Worm (Caenorhabditis elegans) whole organism, L4 larva: Measurements from ENCODE around the gene Y17G9B.11.
A peak's percentile ranks its signal among the peaks of the same experiment; 100 is the strongest.

Experiments
- D1046.2 ChIP-seq: fragments of 200-800 bp; sonication (Bioruptor generic); IDR thresholded peaks from 2 replicates; pipeline ENCODE4 v1.3.6; 2022; ENCODE audit warnings: missing genetic modification characterization, missing compliant biosample characterization
- F37D6.2 ChIP-seq: sonication (generic microtip); optimal IDR thresholded peaks from 2 replicates; lab custom pipeline; 2016; ENCODE audit warnings: mild to moderate bottlenecking, missing genetic modification characterization, missing compliant biosample characterization
- F49E8.2 ChIP-seq: sonication (generic microtip); optimal IDR thresholded peaks from 2 replicates; lab custom pipeline; 2016; ENCODE audit warnings: missing compliant biosample characterization, mild to moderate bottlenecking, missing genetic modification characterization, borderline replicate concordance
- R02D3.7 ChIP-seq: fragments of 150-350 bp; sonication (generic microtip); optimal IDR thresholded peaks from 3 replicates; lab custom pipeline; 2014; ENCODE audit warnings: missing biosample characterization, missing genetic modification characterization
- T20F7.1 ChIP-seq: fragments of 200-800 bp; sonication (Bioruptor generic); optimal IDR thresholded peaks from 2 replicates; lab custom pipeline; 2018; ENCODE audit warnings: mild to moderate bottlenecking, missing genetic modification characterization, missing compliant biosample characterization
- attf-4 ChIP-seq: sonication (generic microtip); optimal IDR thresholded peaks from 3 replicates; lab custom pipeline; 2017; ENCODE audit warnings: missing biosample characterization, missing genetic modification characterization
- ceh-20 ChIP-seq: fragments of 200-800 bp; sonication (Bioruptor generic); IDR thresholded peaks from 2 replicates; pipeline ENCODE4 v1.3.6; 2022; ENCODE audit warnings: missing genetic modification reagents, missing genetic modification characterization, missing compliant biosample characterization
- ceh-28 ChIP-seq: fragments of 150-350 bp; optimal IDR thresholded peaks from 2 replicates; lab custom pipeline; 2014; ENCODE audit warnings: missing biosample characterization, missing genetic modification reagents, missing genetic modification characterization
- ceh-32 ChIP-seq: sonication (generic microtip); optimal IDR thresholded peaks from 2 replicates; lab custom pipeline; 2016; ENCODE audit warnings: mild to moderate bottlenecking, missing genetic modification characterization, missing compliant biosample characterization; ENCODE audit not compliant: poor library complexity
- ceh-44 ChIP-seq: fragments of 200-800 bp; sonication (Bioruptor generic); IDR thresholded peaks from 2 replicates; pipeline ENCODE4 v1.3.6; 2022; ENCODE audit warnings: missing genetic modification reagents, missing genetic modification characterization, missing compliant biosample characterization
- ceh-82 ChIP-seq: sonication (generic microtip); optimal IDR thresholded peaks from 2 replicates; lab custom pipeline; 2017; ENCODE audit warnings: missing biosample characterization, missing genetic modification characterization
- ces-1 ChIP-seq: fragments of 150-350 bp; sonication (generic microtip); optimal IDR thresholded peaks from 4 replicates; lab custom pipeline; 2014; ENCODE audit warnings: missing biosample characterization, missing genetic modification reagents, missing genetic modification characterization
- daf-16 ChIP-seq, 3 experiments: sonication (generic microtip); optimal IDR thresholded peaks; 2 replicates each; lab custom pipeline; 2016 to 2017; ENCODE audit warnings: missing genetic modification characterization in 3 of 3, missing genetic modification reagents in 3 of 3, mild to moderate bottlenecking in 2 of 3, missing compliant biosample characterization in 2 of 3, missing biosample characterization in 1 of 3, moderate library complexity in 1 of 3
- dmd-9 ChIP-seq: fragments of 200-800 bp; sonication (Bioruptor generic); IDR thresholded peaks from 2 replicates; pipeline ENCODE4 v1.3.6; 2022; ENCODE audit warnings: missing genetic modification reagents, missing genetic modification characterization, missing compliant biosample characterization
- dve-1 ChIP-seq: sonication (generic microtip); optimal IDR thresholded peaks from 2 replicates; lab custom pipeline; 2017; ENCODE audit warnings: antibody characterized with exemption, mild to moderate bottlenecking, missing genetic modification characterization, missing compliant biosample characterization; ENCODE audit not compliant: insufficient read depth
- hif-1 ChIP-seq, 2 experiments: sonication (generic microtip); optimal IDR thresholded peaks; 2 replicates each; lab custom pipeline; 2016 to 2017; ENCODE audit warnings: missing compliant biosample characterization in 2 of 2, missing genetic modification characterization in 2 of 2, missing genetic modification reagents in 2 of 2, missing genotype in 2 of 2, mild to moderate bottlenecking in 1 of 2
- hlh-11 ChIP-seq: fragments of 200-800 bp; sonication (Bioruptor generic); optimal IDR thresholded peaks from 2 replicates; lab custom pipeline; 2018; ENCODE audit warnings: mild to moderate bottlenecking, missing genetic modification characterization, missing compliant biosample characterization
- hmg-1.1 ChIP-seq: fragments of 200-800 bp; sonication (Bioruptor generic); IDR thresholded peaks from 2 replicates; pipeline ENCODE4 v1.3.6; 2022; ENCODE audit warnings: missing genetic modification reagents, missing genetic modification characterization, missing compliant biosample characterization
- lin-1 ChIP-seq: fragments of 200-800 bp; sonication (Bioruptor generic); IDR thresholded peaks from 2 replicates; pipeline ENCODE4 v1.3.6; 2022; ENCODE audit warnings: missing genetic modification reagents, missing genetic modification characterization, missing compliant biosample characterization
- lin-15B ChIP-seq: fragments of 150-350 bp; sonication (generic microtip); optimal IDR thresholded peaks from 3 replicates; lab custom pipeline; 2014; ENCODE audit warnings: missing biosample characterization, missing genetic modification characterization
- lin-29 ChIP-seq: fragments of 200-800 bp; sonication (Bioruptor generic); IDR thresholded peaks from 2 replicates; pipeline ENCODE4 v1.3.6; 2022; ENCODE audit warnings: missing genetic modification reagents, missing genetic modification characterization, missing compliant biosample characterization
- lin-38 ChIP-seq: fragments of 200-800 bp; sonication (Bioruptor generic); IDR thresholded peaks from 2 replicates; pipeline ENCODE4 v1.3.6; 2022; ENCODE audit warnings: missing genetic modification reagents, missing genetic modification characterization, missing compliant biosample characterization
- lin-39 ChIP-seq: fragments of 150-350 bp; optimal IDR thresholded peaks from 2 replicates; lab custom pipeline; 2014; ENCODE audit warnings: missing biosample characterization, missing genetic modification reagents, missing genetic modification characterization
- lir-3 ChIP-seq: sonication (generic microtip); optimal IDR thresholded peaks from 2 replicates; lab custom pipeline; 2016; ENCODE audit warnings: mild to moderate bottlenecking, missing genetic modification characterization, missing compliant biosample characterization
- mdt-29 ChIP-seq: fragments of 200-800 bp; sonication (Bioruptor generic); IDR thresholded peaks from 2 replicates; pipeline ENCODE4 v1.3.6; 2022; ENCODE audit warnings: missing genetic modification reagents, missing genetic modification characterization, missing compliant biosample characterization
- mep-1 ChIP-seq: fragments of 150-350 bp; sonication (generic microtip); optimal IDR thresholded peaks from 3 replicates; lab custom pipeline; 2014; ENCODE audit warnings: missing biosample characterization, missing genetic modification characterization
- nhr-237 ChIP-seq: sonication (generic microtip); optimal IDR thresholded peaks from 2 replicates; lab custom pipeline; 2017; ENCODE audit warnings: missing biosample characterization, missing genetic modification characterization
- nhr-25 ChIP-seq: sonication (generic microtip); optimal IDR thresholded peaks from 2 replicates; lab custom pipeline; 2017; ENCODE audit warnings: missing genetic modification characterization, mild to moderate bottlenecking, missing compliant biosample characterization, antibody characterized with exemption, moderate library complexity, borderline replicate concordance; ENCODE audit not compliant: insufficient read depth
- nhr-28 ChIP-seq: fragments of 150-350 bp; optimal IDR thresholded peaks from 2 replicates; lab custom pipeline; 2014; ENCODE audit warnings: missing biosample characterization, missing genetic modification characterization
- nhr-48 ChIP-seq: sonication (generic microtip); optimal IDR thresholded peaks from 2 replicates; lab custom pipeline; 2016; ENCODE audit warnings: mild to moderate bottlenecking, missing genetic modification characterization, missing compliant biosample characterization
- pqm-1 ChIP-seq: sonication (generic microtip); optimal IDR thresholded peaks from 2 replicates; lab custom pipeline; 2017; ENCODE audit warnings: missing biosample characterization, missing genetic modification characterization
- rbr-2 ChIP-seq: sonication (generic microtip); optimal IDR thresholded peaks from 2 replicates; lab custom pipeline; 2016; ENCODE audit warnings: missing genotype, missing genetic modification characterization, missing compliant biosample characterization
- snpc-1.2 ChIP-seq: fragments of 200-800 bp; sonication (Bioruptor generic); IDR thresholded peaks from 2 replicates; pipeline ENCODE4 v1.3.6; 2022; ENCODE audit warnings: missing genetic modification reagents, missing genetic modification characterization, missing compliant biosample characterization
- spr-1 ChIP-seq: sonication (generic microtip); optimal IDR thresholded peaks from 2 replicates; lab custom pipeline; 2016; ENCODE audit warnings: mild to moderate bottlenecking, missing genetic modification characterization, missing compliant biosample characterization
- spr-3 ChIP-seq: fragments of 200-800 bp; sonication (Bioruptor generic); optimal IDR thresholded peaks from 2 replicates; lab custom pipeline; 2018; ENCODE audit warnings: mild to moderate bottlenecking, missing genetic modification characterization, missing compliant biosample characterization
- tra-1 ChIP-seq: fragments of 200-800 bp; sonication (Bioruptor generic); IDR thresholded peaks from 2 replicates; pipeline ENCODE4 v1.3.6; 2022; ENCODE audit warnings: missing genetic modification reagents, missing genetic modification characterization, missing compliant biosample characterization
- unc-62 ChIP-seq, 3 experiments: fragments of 150-350 bp in 1 of 3; sonication (generic microtip); optimal IDR thresholded peaks in 2 of 3; peaks in 1 of 3; 1 replicate in 1 of 3; 2 replicates in 2 of 3; lab custom pipeline; 2014 to 2017; ENCODE audit warnings: missing biosample characterization in 3 of 3, missing genetic modification characterization in 3 of 3, missing genetic modification reagents in 3 of 3, missing genotype in 1 of 3
- vab-7 ChIP-seq: fragments of 200-800 bp; sonication (Bioruptor generic); IDR thresholded peaks from 2 replicates; pipeline ENCODE4 v1.3.6; 2022; ENCODE audit warnings: missing genetic modification reagents, missing genetic modification characterization, missing compliant biosample characterization
- zfp-3 ChIP-seq: fragments of 200-800 bp; sonication (Bioruptor generic); conservative IDR thresholded peaks from 2 replicates; pipeline ENCODE4 v1.3.6; 2022; ENCODE audit warnings: missing genetic modification reagents, missing genetic modification characterization, missing compliant biosample characterization
- zip-2 ChIP-seq: fragments of 150-350 bp; optimal IDR thresholded peaks from 2 replicates; lab custom pipeline; 2014; ENCODE audit warnings: missing biosample characterization, missing genetic modification characterization
- ztf-11 ChIP-seq: fragments of 150-350 bp; optimal IDR thresholded peaks from 2 replicates; lab custom pipeline; 2014; ENCODE audit warnings: missing biosample characterization, missing genetic modification characterization
- ztf-7 ChIP-seq: fragments of 150-350 bp; optimal IDR thresholded peaks from 2 replicates; lab custom pipeline; 2014; ENCODE audit warnings: missing biosample characterization, missing genetic modification characterization

Gene Y17G9B.11

DNA sequence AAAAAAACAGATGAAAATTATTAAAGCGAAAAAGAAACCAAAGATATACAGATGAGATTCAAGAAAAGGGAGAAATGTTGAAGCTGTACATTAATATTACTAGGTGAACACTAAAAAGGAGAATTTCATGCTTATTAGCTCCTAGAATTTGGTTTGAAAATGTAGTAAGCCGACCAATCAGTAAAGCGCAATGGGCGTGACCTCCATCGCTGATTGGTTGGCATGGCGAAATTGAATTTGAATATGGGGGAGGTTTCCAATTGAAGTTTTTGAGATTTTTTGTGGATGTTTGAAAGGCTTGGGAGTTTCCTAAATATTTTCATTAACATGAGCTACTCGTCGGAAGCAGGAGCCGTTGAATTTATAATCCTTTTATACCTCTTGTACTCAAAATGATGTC lies 20.1 kb downstream of the Y17G9B.11 start:
- TF ChIP-seq nhr-48, result no peak
- TF ChIP-seq lin-15B, result no peak
- TF ChIP-seq lin-29 (GFP tag; lab: Robert Waterston, UW), result no peak
- TF ChIP-seq nhr-28, result no peak
- TF ChIP-seq lin-1, result no peak
- no peak for TF ChIP-seq R02D3.7
- no peak for TF ChIP-seq ceh-20 (GFP tag; lab: Robert Waterston, UW)
- no peak for TF ChIP-seq spr-1
- TF ChIP-seq zfp-3 (GFP tag; lab: Robert Waterston, UW), result no peak
- TF ChIP-seq mep-1 (tag; lab: Kevin White, UChicago), result no peak
- TF ChIP-seq F37D6.2 (tag; lab: Kevin White, UChicago), result no peak
- no peak for TF ChIP-seq lin-39
- no peak for TF ChIP-seq tra-1 (GFP tag; lab: Robert Waterston, UW)
- no peak for TF ChIP-seq vab-7 (GFP tag; lab: Robert Waterston, UW)
- TF ChIP-seq snpc-1.2 (GFP tag; lab: Robert Waterston, UW), result no peak
- no peak for TF ChIP-seq zip-2
- TF ChIP-seq daf-16 (GFP tag; optimal IDR thresholded peaks at IDR 0.05; lab: Kevin White, UChicago), result no peak
- no peak for TF ChIP-seq daf-16 (tag; optimal IDR thresholded peaks at IDR 0.05; lab: Kevin White, UChicago)

ce11 chrIV:4780129-4780528 lies 23.7 kb downstream of the Y17G9B.11 start, which contains the start of gene set-15:
TSS of gene set-15 (minus strand) at chrIV:4780229.
- no peak for TF ChIP-seq lin-38
- no peak for TF ChIP-seq nhr-237 (tag; lab: Kevin White, UChicago)
- TF ChIP-seq pqm-1 (tag; lab: Kevin White, UChicago), result no peak
- no peak for TF ChIP-seq D1046.2 (GFP tag; lab: Robert Waterston, UW)
- TF ChIP-seq lir-3 (tag; lab: Kevin White, UChicago), result no peak
- TF ChIP-seq dmd-9 (GFP tag; lab: Robert Waterston, UW), result no peak
- TF ChIP-seq ceh-44, result no peak
- no peak for TF ChIP-seq hlh-11 (tag; lab: Kevin White, UChicago)
- no peak for TF ChIP-seq T20F7.1
- TF ChIP-seq ceh-28 (tag; lab: Kevin White, UChicago), result no peak
- no peak for TF ChIP-seq nhr-25 (tag; lab: Kevin White, UChicago)
- no peak for TF ChIP-seq hif-1 (tag; optimal IDR thresholded peaks at IDR 0.05; lab: Kevin White, UChicago)
- no peak for TF ChIP-seq ztf-7 (tag; lab: Kevin White, UChicago)
- no peak for TF ChIP-seq daf-16 (GFP tag; optimal IDR thresholded peaks at IDR 0.05; lab: Kevin White, UChicago)
- no peak for TF ChIP-seq daf-16 (tag; optimal IDR thresholded peaks at IDR 0.05; lab: Kevin White, UChicago)
- TF ChIP-seq attf-4 (tag; lab: Kevin White, UChicago), result no peak
- TF ChIP-seq ces-1, result no peak
- TF ChIP-seq ztf-11, result no peak
- no peak for TF ChIP-seq ceh-82 (tag; lab: Kevin White, UChicago)
- no peak for TF ChIP-seq F49E8.2 (tag; lab: Kevin White, UChicago)
- no peak for TF ChIP-seq rbr-2
- TF ChIP-seq, all 104 proteins: peak for 0

ce11 chrIV:4781123-4781522 lies 24.7 kb downstream of the Y17G9B.11 start:
- TF ChIP-seq unc-62 (GFP tag; optimal IDR thresholded peaks at IDR 0.05 in 1 of 2; lab: Kevin White, UChicago) (peak in 1 of 2 experiments; percentile 97), unc-62 (tag; optimal IDR thresholded peaks at IDR 0.05; lab: Kevin White, UChicago) (no peak), hlh-11 (tag; lab: Kevin White, UChicago) (peak; percentile 67), ceh-32 (no peak), spr-3 (GFP tag; lab: Kevin White, UChicago) (no peak), mdt-29 (GFP tag; lab: Robert Waterston, UW) (0 out of 2 replicates have a peak, but pooled peaks have one; percentile 28), nhr-28 (peak; percentile 47), daf-16 (GFP tag; optimal IDR thresholded peaks at IDR 0.05; lab: Kevin White, UChicago) (no peak), daf-16 (tag; optimal IDR thresholded peaks at IDR 0.05; lab: Kevin White, UChicago) (peak; percentile 32), dve-1 (peak; percentile 22), hmg-1.1 (GFP tag; lab: Robert Waterston, UW) (0 out of 2 replicates have a peak, but pooled peaks have one; percentile 37)
- TF ChIP-seq, all 104 proteins: peak for 7
